Worm (Caenorhabditis elegans): ENCODE measurements around the gene spp-20.
"Not testable (repeated sequence)": the region's sequence is repeated elsewhere in the genome, so short reads cannot be mapped to it uniquely, and the experiment has no call there.

spp-20 gene

DNA sequence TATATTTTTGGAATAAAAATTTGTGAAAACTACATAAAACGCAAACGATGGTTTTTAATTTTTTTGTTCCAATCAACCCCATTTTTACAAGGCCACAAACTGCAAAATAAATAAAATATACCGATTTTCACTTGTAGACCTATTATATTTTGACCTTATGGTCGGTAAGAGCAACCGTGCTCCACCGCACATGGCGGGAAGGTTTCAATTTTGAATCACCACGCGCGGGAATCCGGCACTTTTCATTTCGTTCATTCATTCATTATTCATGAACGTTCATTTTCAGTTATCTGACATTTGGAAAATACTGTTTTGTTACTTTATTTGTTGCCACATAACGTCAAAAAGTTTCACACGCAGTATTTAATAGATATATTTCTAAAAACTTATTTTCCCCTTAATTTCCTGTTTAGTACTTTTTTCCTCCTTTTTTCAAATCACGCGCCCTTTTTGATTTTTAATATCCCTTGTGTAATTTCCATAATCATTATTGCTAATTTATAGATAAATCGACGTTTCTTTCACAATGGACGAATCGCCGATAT is 35.8 kb upstream of the spp-20 start, which contains the start of gene hcp-1 (continued):
- no peak for TF ChIP-seq ztf-4 (tag; optimal IDR thresholded peaks at IDR 0.05)
- TF ChIP-seq mep-1 (tag; optimal IDR thresholded peaks at IDR 0.05): peak; percentile 57
- TF ChIP-seq lin-13 (GFP tag; optimal IDR thresholded peaks at IDR 0.05): no peak
- TF ChIP-seq swsn-7 (tag; optimal IDR thresholded peaks at IDR 0.05): peak; percentile 9
- no peak for TF ChIP-seq nhr-237 (tag; optimal IDR thresholded peaks at IDR 0.05)
- TF ChIP-seq Y116A8C.19 (tag; optimal IDR thresholded peaks at IDR 0.05; ENCODE audit: borderline replicate concordance): no peak
- TF ChIP-seq nhr-71 (tag; optimal IDR thresholded peaks at IDR 0.05): no peak
- TF ChIP-seq isw-1 (GFP tag; IDR thresholded peaks at IDR 0.05): peak; percentile 3; the same call in 1 of the 2 replicates
- no peak for TF ChIP-seq skn-1 (tag; optimal IDR thresholded peaks at IDR 0.05)
- TF ChIP-seq egl-13 (tag; optimal IDR thresholded peaks at IDR 0.05): no peak
- no peak for TF ChIP-seq nhr-90 (tag; optimal IDR thresholded peaks at IDR 0.05; ENCODE audit: poor library complexity)

- TF ChIP-seq skn-1 (tag; optimal IDR thresholded peaks at IDR 0.05): no peak
Observed at ce11 chrV:6590283-6590682, 32.3 kb upstream of the spp-20 start, which contains the start of gene ZK1055.2. Gene ZK1055.2 (plus strand): TSS chrV:6590583.

- TF ChIP-seq dpl-1 (GFP tag; optimal IDR thresholded peaks at IDR 0.05) (peak in 1 of 3 experiments; percentile 4), blmp-1 (tag; optimal IDR thresholded peaks at IDR 0.05) (peak; percentile 44), efl-1 (GFP tag; optimal IDR thresholded peaks at IDR 0.05 in 1 of 2) (peak in 1 of 2 experiments; percentile 17)
- not testable (repeated sequence) for TF ChIP-seq efl-1 (optimal IDR thresholded peaks at IDR 0.05)
Observed at ce11 chrV:6581762-6582161, 23.8 kb upstream of the spp-20 start, which contains the start of gene ZK1055.4. Gene ZK1055.4 (plus strand): TSS chrV:6582062.

DNA sequence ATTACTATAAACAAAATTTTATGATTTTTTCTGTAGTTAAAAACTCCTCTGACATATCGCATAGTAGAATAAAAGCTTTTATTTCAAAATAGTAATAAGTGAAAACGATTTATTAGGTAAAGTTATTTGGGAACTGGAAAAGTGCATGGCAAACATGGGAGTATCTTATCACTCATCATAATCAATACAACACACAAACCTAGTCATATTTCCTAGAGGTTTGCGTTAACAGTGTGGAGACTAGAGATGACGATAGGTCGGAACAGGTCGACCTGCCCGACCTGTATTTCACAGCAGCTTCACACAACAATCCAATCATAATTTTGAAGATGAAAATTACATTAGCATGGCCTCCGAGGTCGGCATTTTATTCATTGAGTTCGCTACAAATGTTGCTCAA is 22.0 kb upstream of the spp-20 start, which contains the start of gene EGAP9.3:
Gene EGAP9.3, minus strand, starts transcription at position 131 of the 400 bp plus-strand sequence.
- no peak for TF ChIP-seq nhr-237 (tag; optimal IDR thresholded peaks at IDR 0.05)
- TF ChIP-seq ama-1 (optimal IDR thresholded peaks at IDR 0.05): no peak
- no peak for TF ChIP-seq nhr-11 (tag; optimal IDR thresholded peaks at IDR 0.05)
- TF ChIP-seq ceh-82 (tag; optimal IDR thresholded peaks at IDR 0.05): no peak
- TF ChIP-seq unc-98 (GFP tag; IDR thresholded peaks at IDR 0.05): no peak
- no peak for TF ChIP-seq lin-39 (tag; optimal IDR thresholded peaks at IDR 0.05)
- TF ChIP-seq blmp-1 (tag; optimal IDR thresholded peaks at IDR 0.05): no peak
- TF ChIP-seq C16A3.4 (tag; optimal IDR thresholded peaks at IDR 0.05): no peak
- TF ChIP-seq alr-1 (tag; optimal IDR thresholded peaks at IDR 0.05; ENCODE audit: borderline replicate concordance): no peak
- TF ChIP-seq jun-1 (tag; optimal IDR thresholded peaks at IDR 0.05): no peak
- no peak for TF ChIP-seq pax-3 (tag; optimal IDR thresholded peaks at IDR 0.05)
- TF ChIP-seq ztf-4 (tag; optimal IDR thresholded peaks at IDR 0.05): no peak
- TF ChIP-seq ceh-8 (GFP tag; optimal IDR thresholded peaks at IDR 0.05): no peak
- no peak for TF ChIP-seq aly-2 (tag; optimal IDR thresholded peaks at IDR 0.05)
- TF ChIP-seq nhr-90 (tag; optimal IDR thresholded peaks at IDR 0.05; ENCODE audit: poor library complexity): no peak
- no peak for TF ChIP-seq hlh-17 (GFP tag; optimal IDR thresholded peaks at IDR 0.05; ENCODE audit: borderline replicate concordance)
- no peak for TF ChIP-seq elt-3 (tag; optimal IDR thresholded peaks at IDR 0.05)
- TF ChIP-seq ceh-63 (GFP tag; optimal IDR thresholded peaks at IDR 0.05): no peak
- TF ChIP-seq hlh-4 (tag; optimal IDR thresholded peaks at IDR 0.05): no peak

- TF ChIP-seq fkh-10 (GFP tag; optimal IDR thresholded peaks at IDR 0.05): no peak
- no peak for TF ChIP-seq mdl-1 (tag; optimal IDR thresholded peaks at IDR 0.05)
- no peak for TF ChIP-seq fkh-4 (tag; optimal IDR thresholded peaks at IDR 0.05; ENCODE audit: borderline replicate concordance)
- no peak for TF ChIP-seq swsn-7 (tag; optimal IDR thresholded peaks at IDR 0.05)
- no peak for TF ChIP-seq nhr-28 (tag; optimal IDR thresholded peaks at IDR 0.05)
- no peak for TF ChIP-seq lin-14 (GFP tag; optimal IDR thresholded peaks at IDR 0.05)
- TF ChIP-seq snu-23 (GFP tag; optimal IDR thresholded peaks at IDR 0.05): no peak
- no peak for TF ChIP-seq isw-1 (GFP tag; IDR thresholded peaks at IDR 0.05)
- no peak for TF ChIP-seq fkh-8 (tag; optimal IDR thresholded peaks at IDR 0.05)
- no peak for TF ChIP-seq aha-1 (tag; optimal IDR thresholded peaks at IDR 0.05)
- TF ChIP-seq nhr-77 (tag; optimal IDR thresholded peaks at IDR 0.05): no peak
- TF ChIP-seq ceh-8 (GFP tag; optimal IDR thresholded peaks at IDR 0.05): no peak
- no peak for TF ChIP-seq unc-86 (tag; optimal IDR thresholded peaks at IDR 0.05)
- TF ChIP-seq zag-1 (tag; optimal IDR thresholded peaks at IDR 0.05): no peak
- TF ChIP-seq sptf-1 (tag; optimal IDR thresholded peaks at IDR 0.05): no peak
Observed at ce11 chrV:6576567-6576966, 18.6 kb upstream of the spp-20 start, which contains the start of gene EGAP9.4. Gene EGAP9.4 (plus strand): TSS chrV:6576867.

Data from whole organism, L1 larva.